Fruit fly (Drosophila melanogaster) whole organism, embryonic: ENCODE results near the gene CG44303.

Experiments used
- Atf6 ChIP-seq: fragments of 200-800 bp; sonication (Bioruptor generic); IDR thresholded peaks from 2 replicates; pipeline ENCODE4 v1.3.6; 2022; ENCODE audit warnings: missing biosample characterization, missing genetic modification characterization
- BEAF-32 ChIP-seq: fragments of 200-800 bp; sonication (Bioruptor generic); optimal IDR thresholded peaks from 3 replicates; lab custom pipeline; 2017; ENCODE audit warnings: missing biosample characterization, missing genetic modification characterization, mild to moderate bottlenecking, moderate library complexity, missing genetic modification reagents
- CG10147 ChIP-seq: fragments of 200-800 bp; sonication (Bioruptor generic); optimal IDR thresholded peaks from 2 replicates; lab custom pipeline; 2019; ENCODE audit warnings: missing biosample characterization, mild to moderate bottlenecking, missing genetic modification characterization, moderate library complexity
- CG10565 ChIP-seq: fragments of 200-800 bp; sonication (Bioruptor generic); optimal IDR thresholded peaks from 3 replicates; lab custom pipeline; 2016; ENCODE audit warnings: missing biosample characterization, mild to moderate bottlenecking, missing genetic modification characterization
- CG11504 ChIP-seq: fragments of 200-800 bp; sonication (Bioruptor generic); optimal IDR thresholded peaks from 3 replicates; lab custom pipeline; 2019; ENCODE audit warnings: missing biosample characterization, mild to moderate bottlenecking, missing genetic modification characterization, moderate library complexity
- CG12236 ChIP-seq: fragments of 200-800 bp; sonication (Bioruptor generic); optimal IDR thresholded peaks from 2 replicates; lab custom pipeline; 2016; ENCODE audit warnings: missing biosample characterization, missing genetic modification characterization
- CG12299 ChIP-seq: fragments of 200-800 bp; sonication (Bioruptor generic); optimal IDR thresholded peaks from 2 replicates; lab custom pipeline; 2018; ENCODE audit warnings: missing biosample characterization, mild to moderate bottlenecking, missing genetic modification characterization
- CG12769 ChIP-seq: fragments of 200-800 bp; sonication (Bioruptor generic); optimal IDR thresholded peaks from 2 replicates; lab custom pipeline; 2019; ENCODE audit warnings: missing biosample characterization, mild to moderate bottlenecking, missing genetic modification characterization, moderate library complexity
- CG13123 ChIP-seq: fragments of 200-800 bp; sonication (Bioruptor generic); optimal IDR thresholded peaks from 2 replicates; lab custom pipeline; 2016; ENCODE audit warnings: missing biosample characterization, missing genetic modification characterization
- CG13287 ChIP-seq: fragments of 200-800 bp; sonication (Bioruptor generic); IDR thresholded peaks from 2 replicates; pipeline ENCODE4 v1.3.6; 2022; ENCODE audit warnings: missing biosample characterization, missing genetic modification characterization; ENCODE audit not compliant: partially characterized antibody
- CG14014 ChIP-seq: fragments of 200-800 bp; sonication (Bioruptor generic); IDR thresholded peaks from 2 replicates; pipeline ENCODE4 v1.3.6; 2022; ENCODE audit warnings: missing biosample characterization, missing genetic modification characterization
- CG17829 ChIP-seq: fragments of 200-800 bp; optimal IDR thresholded peaks from 2 replicates; lab custom pipeline; 2019; ENCODE audit warnings: missing biosample characterization, mild to moderate bottlenecking, missing genetic modification characterization, moderate library complexity
- CG18764 ChIP-seq: fragments of 200-800 bp; sonication (Bioruptor generic); optimal IDR thresholded peaks from 3 replicates; lab custom pipeline; 2016; ENCODE audit warnings: missing biosample characterization, missing genetic modification characterization
- CG32532 ChIP-seq: fragments of 200-800 bp; sonication (Bioruptor generic); IDR thresholded peaks from 2 replicates; pipeline ENCODE4 v1.3.6; 2022; ENCODE audit warnings: missing biosample characterization, missing genetic modification characterization
- CG3281 ChIP-seq: fragments of 200-800 bp; sonication (Bioruptor generic); optimal IDR thresholded peaks from 3 replicates; lab custom pipeline; 2017; ENCODE audit warnings: missing biosample characterization, mild to moderate bottlenecking, missing genetic modification characterization
- CG3838 ChIP-seq: fragments of 200-800 bp; sonication (Bioruptor generic); optimal IDR thresholded peaks from 3 replicates; lab custom pipeline; 2016; ENCODE audit warnings: missing biosample characterization, missing genetic modification characterization
- CG4360 ChIP-seq: fragments of 200-800 bp; sonication (Bioruptor generic); IDR thresholded peaks from 2 replicates; pipeline ENCODE4 v1.3.6; 2022; ENCODE audit warnings: missing biosample characterization, missing genetic modification characterization
- CG43689 ChIP-seq: fragments of 200-800 bp; sonication (Bioruptor generic); IDR thresholded peaks from 2 replicates; pipeline ENCODE4 v1.3.6; 2022; ENCODE audit warnings: missing biosample characterization, missing genetic modification characterization
- CG4854 ChIP-seq: fragments of 200-800 bp; sonication (Bioruptor generic); optimal IDR thresholded peaks from 2 replicates; lab custom pipeline; 2016; ENCODE audit warnings: missing biosample characterization, missing genetic modification characterization, inconsistent platforms
- CG6854 ChIP-seq: fragments of 200-800 bp; sonication (Bioruptor generic); optimal IDR thresholded peaks from 3 replicates; lab custom pipeline; 2017; ENCODE audit warnings: missing biosample characterization, mild to moderate bottlenecking, missing genetic modification characterization
- CG8388 ChIP-seq: fragments of 200-800 bp; sonication (Bioruptor generic); optimal IDR thresholded peaks from 2 replicates; lab custom pipeline; 2019; ENCODE audit warnings: missing biosample characterization, mild to moderate bottlenecking, missing genetic modification characterization, moderate library complexity
- Dp ChIP-seq: fragments of 200-800 bp; sonication (Bioruptor generic); optimal IDR thresholded peaks from 2 replicates; lab custom pipeline; 2018; ENCODE audit warnings: missing biosample characterization, mild to moderate bottlenecking, missing genetic modification characterization, moderate library complexity
- Eip74EF ChIP-seq, 2 experiments: fragments of 200-800 bp in 1 of 2; fragments of >200 bp in 1 of 2; sonication (Bioruptor generic) in 1 of 2; optimal IDR thresholded peaks; 2 replicates each; lab custom pipeline; 2017 to 2019; ENCODE audit warnings: missing biosample characterization in 2 of 2, missing genetic modification characterization in 2 of 2, mild to moderate bottlenecking in 1 of 2, moderate library complexity in 1 of 2
- Fer1 ChIP-seq: fragments of 200-800 bp; sonication (Bioruptor generic); optimal IDR thresholded peaks from 2 replicates; lab custom pipeline; 2017; ENCODE audit warnings: missing biosample characterization, mild to moderate bottlenecking, missing genetic modification characterization
- Hand ChIP-seq: fragments of 200-800 bp; sonication (Bioruptor generic); optimal IDR thresholded peaks from 2 replicates; lab custom pipeline; 2017; ENCODE audit warnings: mild to moderate bottlenecking, missing biosample characterization, missing genetic modification reagents, missing genetic modification characterization
- HmgD ChIP-seq: fragments of 200-800 bp; sonication (Bioruptor generic); optimal IDR thresholded peaks from 3 replicates; lab custom pipeline; 2016; ENCODE audit warnings: missing biosample characterization, missing genetic modification characterization
- NFAT ChIP-seq: fragments of 200-800 bp; sonication (Bioruptor generic); IDR thresholded peaks from 2 replicates; pipeline ENCODE4 v1.3.6; 2022; ENCODE audit warnings: missing biosample characterization, missing genetic modification characterization
- Nf-YC ChIP-seq: fragments of 200-800 bp; optimal IDR thresholded peaks from 3 replicates; lab custom pipeline; 2019; ENCODE audit warnings: missing biosample characterization, mild to moderate bottlenecking, missing genetic modification characterization, moderate library complexity
- Ravus ChIP-seq: fragments of 200-800 bp; sonication (Bioruptor generic); IDR thresholded peaks from 2 replicates; pipeline ENCODE4 v1.3.6; 2022; ENCODE audit warnings: missing biosample characterization, missing genetic modification characterization
- Scr ChIP-seq: fragments of 200-800 bp; sonication (Bioruptor generic); IDR thresholded peaks from 2 replicates; pipeline ENCODE4 v1.3.6; 2022; ENCODE audit warnings: missing biosample characterization, missing genetic modification characterization; ENCODE audit not compliant: partially characterized antibody
- Xbp1 ChIP-seq: fragments of 200-800 bp; sonication (Bioruptor generic); optimal IDR thresholded peaks from 3 replicates; lab custom pipeline; 2016; ENCODE audit warnings: missing biosample characterization, mild to moderate bottlenecking, missing genetic modification characterization
- Xrp1 ChIP-seq: fragments of 200-800 bp; sonication (Bioruptor generic); IDR thresholded peaks from 2 replicates; pipeline ENCODE4 v1.3.6; 2022; ENCODE audit warnings: missing biosample characterization, missing genetic modification characterization
- ase ChIP-seq: fragments of 200-800 bp; sonication (Bioruptor generic); IDR thresholded peaks from 3 replicates; pipeline ENCODE4 v1.3.6; 2022; ENCODE audit warnings: missing biosample characterization, missing genetic modification characterization
- cas ChIP-seq: fragments of 200-800 bp; sonication (Bioruptor generic); IDR thresholded peaks from 2 replicates; pipeline ENCODE4 v1.3.6; 2022; ENCODE audit warnings: missing biosample characterization, missing genetic modification characterization
- chinmo ChIP-seq: fragments of 200-800 bp; sonication (Bioruptor generic); IDR thresholded peaks from 4 replicates; pipeline ENCODE4 v1.3.6; 2022; ENCODE audit warnings: missing biosample characterization, missing genetic modification characterization; ENCODE audit not compliant: partially characterized antibody
- dpn ChIP-seq, 2 experiments: fragments of 200-800 bp; sonication (Bioruptor generic); optimal IDR thresholded peaks; 3 replicates each; lab custom pipeline; 2016; ENCODE audit warnings: missing biosample characterization in 2 of 2, missing genetic modification characterization in 2 of 2
- en ChIP-seq: fragments of 200-800 bp; sonication (Bioruptor generic); optimal IDR thresholded peaks from 2 replicates; lab custom pipeline; 2016; ENCODE audit warnings: missing biosample characterization, missing genetic modification characterization
- fru ChIP-seq: fragments of >200 bp; optimal IDR thresholded peaks from 2 replicates; lab custom pipeline; 2017
- gcm ChIP-seq: fragments of 200-800 bp; sonication (Bioruptor generic); optimal IDR thresholded peaks from 2 replicates; lab custom pipeline; 2019; ENCODE audit warnings: missing biosample characterization, mild to moderate bottlenecking, missing genetic modification characterization, moderate library complexity
- gt ChIP-seq: fragments of 200-800 bp; sonication (Bioruptor generic); IDR thresholded peaks from 2 replicates; pipeline ENCODE4 v1.3.6; 2022; ENCODE audit warnings: missing biosample characterization, missing genetic modification characterization
- h ChIP-seq: fragments of >200 bp; optimal IDR thresholded peaks from 2 replicates; lab custom pipeline; 2017
- ken ChIP-seq: fragments of 200-800 bp; sonication (Bioruptor generic); IDR thresholded peaks from 3 replicates; pipeline ENCODE4 v1.3.6; 2022; ENCODE audit warnings: missing biosample characterization, missing genetic modification characterization
- lilli ChIP-seq: fragments of 200-800 bp; sonication (Bioruptor generic); optimal IDR thresholded peaks from 3 replicates; lab custom pipeline; 2016; ENCODE audit warnings: missing biosample characterization, missing genetic modification characterization
- mirr ChIP-seq: fragments of 200-800 bp; sonication (Bioruptor generic); optimal IDR thresholded peaks from 3 replicates; lab custom pipeline; 2018; ENCODE audit warnings: missing biosample characterization, mild to moderate bottlenecking, missing genetic modification characterization
- phol ChIP-seq: fragments of 200-800 bp; sonication (Bioruptor generic); optimal IDR thresholded peaks from 3 replicates; lab custom pipeline; 2018; ENCODE audit warnings: missing biosample characterization, mild to moderate bottlenecking, missing genetic modification characterization, moderate library complexity
- pum ChIP-seq: fragments of 200-800 bp; sonication (Bioruptor generic); optimal IDR thresholded peaks from 2 replicates; lab custom pipeline; 2016; ENCODE audit warnings: missing biosample characterization, missing genetic modification characterization
- sd ChIP-seq: fragments of 200-800 bp; sonication (Bioruptor generic); optimal IDR thresholded peaks from 3 replicates; lab custom pipeline; 2018; ENCODE audit warnings: missing biosample characterization, mild to moderate bottlenecking, missing genetic modification characterization, moderate library complexity
- seq ChIP-seq: fragments of 200-800 bp; sonication (Bioruptor generic); IDR thresholded peaks from 2 replicates; pipeline ENCODE4 v1.3.6; 2022; ENCODE audit warnings: missing biosample characterization, missing genetic modification characterization
- slou ChIP-seq: fragments of 200-800 bp; sonication (Bioruptor generic); optimal IDR thresholded peaks from 3 replicates; lab custom pipeline; 2016; ENCODE audit warnings: missing biosample characterization, missing genetic modification characterization
- so ChIP-seq: fragments of 200-800 bp; sonication (Bioruptor generic); IDR thresholded peaks from 3 replicates; pipeline ENCODE4 v1.3.6; 2022; ENCODE audit warnings: missing biosample characterization, missing genetic modification characterization
- tll ChIP-seq, 2 experiments: fragments of 200-800 bp in 1 of 2; fragments of >200 bp in 1 of 2; sonication (Bioruptor generic) in 1 of 2; optimal IDR thresholded peaks; 2 replicates each; lab custom pipeline; 2017 to 2019; ENCODE audit warnings: missing biosample characterization in 2 of 2, missing genetic modification characterization in 2 of 2, mild to moderate bottlenecking in 1 of 2, moderate library complexity in 1 of 2

CG44303 gene

DNA sequence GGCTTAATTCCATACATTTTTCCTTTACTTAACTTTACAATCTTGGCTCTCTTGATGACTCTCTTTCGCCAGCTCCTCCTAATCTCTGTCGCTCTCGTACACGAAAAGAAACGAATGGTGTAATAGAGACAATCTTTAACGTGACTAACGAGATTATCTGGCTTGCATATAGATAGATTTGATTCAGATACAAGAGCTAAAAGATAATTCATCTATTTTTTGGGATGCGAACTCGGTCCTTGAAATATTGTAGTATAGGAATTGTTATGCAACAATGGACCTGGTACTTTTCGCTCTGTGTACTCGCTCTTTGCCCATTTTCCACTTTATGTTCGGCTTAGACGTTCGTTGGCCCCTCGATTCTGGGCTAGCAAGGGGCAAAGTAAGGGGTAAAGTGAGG is 24.1 kb upstream of the CG44303 start (continued):
- TF ChIP-seq CG3838 (GFP tag; lab: Kevin White, UChicago): no peak
- peak; percentile 44; the same call in 1 of the 3 replicates for TF ChIP-seq ase
- TF ChIP-seq slou (GFP tag; lab: Kevin White, UChicago): peak; percentile 61
- TF ChIP-seq CG43689: peak; percentile 38; the same call in 1 of the 2 replicates
- TF ChIP-seq Xbp1: peak; percentile 78
- peak; percentile 54 for TF ChIP-seq NFAT
- TF ChIP-seq h (lab: Kevin White, UChicago): no peak
- TF ChIP-seq phol (tag; lab: Kevin White, UChicago): peak; percentile 76
- peak; percentile 81 for TF ChIP-seq gcm (GFP tag; lab: Kevin White, UChicago)
- TF ChIP-seq Eip74EF (GFP tag; optimal IDR thresholded peaks at IDR 0.05; lab: Kevin White, UChicago): peak in 1 of 2 experiments; percentile 79
- peak; percentile 58 for TF ChIP-seq HmgD (GFP tag; lab: Kevin White, UChicago)
- no peak for TF ChIP-seq CG4360
- peak; percentile 67 for TF ChIP-seq CG6854
- peak; percentile 41 for TF ChIP-seq CG12236 (GFP tag; lab: Kevin White, UChicago)
- TF ChIP-seq CG3281 (GFP tag; lab: Kevin White, UChicago): peak; percentile 81
- peak; percentile 71 for TF ChIP-seq pum
- no peak for TF ChIP-seq cas (GFP tag; lab: Robert Waterston, UW)
- peak; percentile 78 for TF ChIP-seq CG14014
- TF ChIP-seq tll (GFP tag; optimal IDR thresholded peaks at IDR 0.05; lab: Kevin White, UChicago): no peak
- peak; percentile 74 for TF ChIP-seq CG8388
- TF ChIP-seq CG12299 (tag; lab: Kevin White, UChicago): peak; percentile 64
- peak; percentile 77 for TF ChIP-seq CG17829 (tag; lab: Kevin White, UChicago)
- no peak for TF ChIP-seq gt (GFP tag; lab: Robert Waterston, UW)
- TF ChIP-seq CG32532 (GFP tag; lab: Robert Waterston, UW): peak; percentile 79
- peak; percentile 53 for TF ChIP-seq Nf-YC (tag; lab: Kevin White, UChicago)
- peak; percentile 78 for TF ChIP-seq lilli
- peak; percentile 57 for TF ChIP-seq CG13123 (GFP tag; lab: Kevin White, UChicago)
- peak; percentile 58 for TF ChIP-seq CG18764 (GFP tag; lab: Kevin White, UChicago)
- TF ChIP-seq Ravus (GFP tag; lab: Robert Waterston, UW): peak; percentile 21; the same call in 1 of the 2 replicates
- TF ChIP-seq dpn (GFP tag; optimal IDR thresholded peaks at IDR 0.05; lab: Kevin White, UChicago): peak; percentile 78 to 85
- TF ChIP-seq Atf6 (GFP tag; lab: Robert Waterston, UW): peak; percentile 73
- no peak for TF ChIP-seq BEAF-32
- no peak for TF ChIP-seq fru
- TF ChIP-seq Xrp1 (GFP tag; lab: Robert Waterston, UW): peak; percentile 81
- peak; percentile 9 for TF ChIP-seq sd (tag; lab: Kevin White, UChicago)
- peak; percentile 81 for TF ChIP-seq seq (GFP tag; lab: Robert Waterston, UW)
- peak; percentile 42 for TF ChIP-seq CG4854
- peak; percentile 87 for TF ChIP-seq Fer1 (GFP tag; lab: Kevin White, UChicago)
- peak; percentile 93 for TF ChIP-seq CG12769
- peak; percentile 79; the same call in 2 of the 3 replicates for TF ChIP-seq so
- peak; percentile 70; the same call in 2 of the 3 replicates for TF ChIP-seq ken (GFP tag; lab: Robert Waterston, UW)
- TF ChIP-seq chinmo (GFP tag; lab: Robert Waterston, UW): no peak
- no peak for TF ChIP-seq mirr (GFP tag; lab: Kevin White, UChicago)
- peak; percentile 83 for TF ChIP-seq Hand (GFP tag; lab: Kevin White, UChicago)
- no peak for TF ChIP-seq Dp (GFP tag; lab: Kevin White, UChicago)
- TF ChIP-seq CG10147: peak; percentile 49
- TF ChIP-seq en (GFP tag; lab: Kevin White, UChicago): peak; percentile 49
- no peak for TF ChIP-seq Scr (GFP tag; lab: Robert Waterston, UW)
- TF ChIP-seq CG10565: no peak
- peak; percentile 87 for TF ChIP-seq CG11504
- no peak for TF ChIP-seq CG13287
